Worm (Caenorhabditis elegans): ENCODE data around the gene F32A11.1.

The F32A11.1 gene

DNA sequence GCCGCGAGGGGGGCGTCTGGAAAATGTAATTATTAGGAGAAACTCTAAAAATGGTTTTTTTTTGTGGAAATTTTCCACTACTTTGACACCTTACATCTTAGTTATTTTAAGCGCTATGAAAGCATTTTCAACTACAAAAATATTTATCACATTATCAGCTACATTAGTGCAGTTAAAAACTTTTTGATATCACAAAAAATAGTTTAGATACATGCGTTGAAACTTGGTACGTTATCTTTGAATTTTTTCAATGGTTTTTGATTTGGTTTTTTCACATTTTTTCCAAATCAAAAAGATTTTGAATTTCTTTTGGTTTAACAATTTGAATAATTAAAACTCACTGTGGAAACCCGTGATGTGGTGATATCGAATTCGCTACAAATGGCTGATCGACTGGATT is 5.9 kb downstream of the F32A11.1 start:
- TF ChIP-seq syd-9 (tag; optimal IDR thresholded peaks at IDR 0.05) = no peak

DNA sequence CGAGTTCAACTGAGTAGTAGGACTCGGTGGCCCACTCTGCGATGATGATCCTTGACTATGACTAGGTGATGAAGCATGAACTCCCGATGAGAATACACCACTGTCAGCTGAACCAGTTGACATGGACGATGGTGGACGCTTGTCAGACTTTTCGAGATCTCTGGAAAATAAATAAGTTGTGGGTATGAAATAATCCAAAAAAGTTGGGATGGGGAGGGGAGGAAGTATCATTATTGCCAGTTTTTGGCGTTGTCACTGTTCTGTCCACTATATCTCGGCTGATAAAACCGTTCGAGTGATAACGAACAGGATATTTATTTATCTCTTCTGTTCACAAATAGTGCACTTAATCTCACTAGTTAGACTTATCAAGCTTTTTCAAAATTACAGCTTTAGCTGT is 6.9 kb downstream of the F32A11.1 start:
- TF ChIP-seq pat-9 (tag; optimal IDR thresholded peaks at IDR 0.05) (no peak), zip-5 (tag; optimal IDR thresholded peaks at IDR 0.05) (no peak), lim-6 (tag; optimal IDR thresholded peaks at IDR 0.05) (no peak)

DNA sequence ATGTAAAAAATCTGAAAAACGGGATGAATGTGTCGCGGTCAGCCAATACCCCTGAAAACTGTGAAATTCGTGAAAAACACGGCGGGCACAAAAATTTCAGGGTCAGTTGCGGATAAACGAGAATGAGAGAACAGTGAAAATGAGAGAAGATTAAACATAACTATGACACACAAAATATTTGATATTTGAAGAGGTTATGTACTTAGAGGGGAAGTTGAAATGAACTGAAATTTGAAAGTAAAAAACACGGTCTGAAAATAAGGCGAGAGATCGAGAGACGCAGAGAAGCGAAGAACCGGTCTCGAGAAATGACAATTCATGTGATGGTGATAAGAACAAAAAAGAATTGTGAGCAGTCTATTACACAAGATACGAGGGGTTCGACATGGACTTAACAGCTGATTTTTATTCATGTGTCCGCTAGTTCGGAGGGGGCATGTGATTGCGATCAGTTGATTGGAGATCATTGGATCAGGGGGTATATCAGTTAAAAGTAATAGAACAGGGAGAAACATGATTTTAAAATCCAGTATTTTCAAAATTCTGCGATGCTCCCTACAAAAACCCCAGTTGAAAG is 8.6 kb downstream of the F32A11.1 start, which contains the start of gene moe-3:
Gene moe-3 (minus strand): TSS at position 51 of the 577 bp plus-strand sequence.
- TF ChIP-seq ceh-24 (tag; optimal IDR thresholded peaks at IDR 0.05) (no peak), lin-11 (tag; optimal IDR thresholded peaks at IDR 0.05) (no peak), pros-1 (tag; optimal IDR thresholded peaks at IDR 0.05) (no peak), unc-86 (tag; optimal IDR thresholded peaks at IDR 0.05) (no peak), tbx-2 (tag; optimal IDR thresholded peaks at IDR 0.05) (no peak), nfya-1 (tag; optimal IDR thresholded peaks at IDR 0.05) (no peak)

DNA sequence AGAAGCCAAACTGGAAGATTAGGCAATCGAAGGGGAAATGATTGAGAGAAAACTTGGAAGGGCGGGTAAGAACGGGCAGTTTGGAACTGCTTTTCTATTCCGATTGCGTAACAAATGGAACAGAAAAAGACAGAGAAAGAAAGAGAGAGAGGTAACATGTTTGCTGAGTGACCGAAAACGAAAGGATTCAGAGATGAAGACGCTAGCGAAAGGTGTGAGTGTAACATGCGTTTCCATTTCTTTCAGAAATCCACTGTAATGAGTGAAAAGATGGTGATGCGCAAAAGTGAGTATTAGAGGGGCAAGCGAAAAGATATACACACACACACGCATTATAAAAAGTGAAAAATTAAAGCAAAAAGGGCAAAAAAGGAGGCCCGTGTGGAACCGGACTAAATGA is 10.4 kb downstream of the F32A11.1 start:
- TF ChIP-seq ceh-9 (tag; optimal IDR thresholded peaks at IDR 0.05) (no peak), unc-86 (tag; optimal IDR thresholded peaks at IDR 0.05) (no peak), hlh-6 (tag; optimal IDR thresholded peaks at IDR 0.05) (no peak), unc-3 (GFP tag; conservative IDR thresholded peaks at IDR 0.05) (no peak), unc-3 (tag; optimal IDR thresholded peaks at IDR 0.05) (no peak), ceh-48 (tag; optimal IDR thresholded peaks at IDR 0.05) (no peak), syd-9 (tag; optimal IDR thresholded peaks at IDR 0.05) (no peak), fax-1 (tag; optimal IDR thresholded peaks at IDR 0.05) (no peak), F13H6.1 (tag; optimal IDR thresholded peaks at IDR 0.05) (no peak), pha-2 (tag; optimal IDR thresholded peaks at IDR 0.05) (no peak), pax-1 (tag; optimal IDR thresholded peaks at IDR 0.05) (no peak), ceh-6 (GFP tag; optimal IDR thresholded peaks at IDR 0.05) (no peak), ceh-30 (tag; optimal IDR thresholded peaks at IDR 0.05) (no peak), ceh-34 (tag; optimal IDR thresholded peaks at IDR 0.05) (no peak), lim-6 (tag; optimal IDR thresholded peaks at IDR 0.05) (no peak), unc-42 (tag; optimal IDR thresholded peaks at IDR 0.05) (no peak)

DNA sequence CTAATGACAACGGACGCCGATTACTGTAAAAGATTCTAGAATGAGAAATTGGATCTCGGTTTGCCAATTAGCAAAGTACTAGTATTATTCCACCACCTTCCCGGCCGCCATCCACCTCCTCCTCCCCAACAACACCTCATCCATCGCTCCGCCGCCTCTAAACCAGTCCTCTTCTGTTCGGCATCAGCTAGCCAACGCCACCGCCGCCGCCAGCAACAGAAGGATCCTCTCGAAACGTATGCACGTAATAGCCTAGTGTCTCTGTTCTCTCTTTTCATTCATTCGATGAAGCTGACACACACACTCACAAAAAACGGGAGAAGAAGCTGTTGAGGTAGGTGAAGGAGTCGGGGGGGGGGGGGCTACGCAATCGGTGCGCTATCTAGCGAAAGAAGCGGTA is 13.6 kb downstream of the F32A11.1 start:
- TF ChIP-seq ceh-45 (GFP tag; IDR thresholded peaks at IDR 0.05) (0 out of 2 replicates have a peak, but pooled peaks have one; percentile 27), lin-11 (tag; optimal IDR thresholded peaks at IDR 0.05) (no peak)

DNA sequence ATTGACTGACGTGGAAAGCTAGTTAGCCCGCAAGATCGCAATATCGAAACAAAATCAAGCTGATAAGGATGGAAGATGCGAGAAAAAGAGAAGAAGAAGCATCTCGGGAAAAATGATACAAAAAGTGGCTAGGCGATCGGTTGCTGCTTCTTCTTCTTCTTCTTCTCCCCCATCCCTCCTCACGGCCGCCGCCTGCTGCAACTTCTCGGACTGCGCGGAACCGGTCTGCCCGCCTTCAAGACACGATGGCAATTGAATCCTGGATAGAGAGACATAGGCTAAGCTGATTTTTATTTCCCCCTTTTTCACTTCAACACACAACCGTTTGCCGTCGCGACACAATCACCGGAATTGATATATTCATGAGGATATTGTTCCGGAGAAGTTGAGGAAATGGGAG is 17.3 kb downstream of the F32A11.1 start:
- TF ChIP-seq nfya-1 (tag; optimal IDR thresholded peaks at IDR 0.05) = no peak
- TF ChIP-seq sdc-2 (tag; optimal IDR thresholded peaks at IDR 0.05) = no peak
- TF ChIP-seq pax-1 (tag; optimal IDR thresholded peaks at IDR 0.05) = no peak
- no peak for TF ChIP-seq syd-9 (tag; optimal IDR thresholded peaks at IDR 0.05)
- TF ChIP-seq fkh-6 (tag; optimal IDR thresholded peaks at IDR 0.05) = no peak
- no peak for TF ChIP-seq hlh-30 (tag; optimal IDR thresholded peaks at IDR 0.05; ENCODE audit: insufficient read depth)
- no peak for TF ChIP-seq C08G9.2 (tag; optimal IDR thresholded peaks at IDR 0.05)
- no peak for TF ChIP-seq ahr-1 (tag; optimal IDR thresholded peaks at IDR 0.05)
- TF ChIP-seq ceh-6 (GFP tag; optimal IDR thresholded peaks at IDR 0.05) = no peak

DNA sequence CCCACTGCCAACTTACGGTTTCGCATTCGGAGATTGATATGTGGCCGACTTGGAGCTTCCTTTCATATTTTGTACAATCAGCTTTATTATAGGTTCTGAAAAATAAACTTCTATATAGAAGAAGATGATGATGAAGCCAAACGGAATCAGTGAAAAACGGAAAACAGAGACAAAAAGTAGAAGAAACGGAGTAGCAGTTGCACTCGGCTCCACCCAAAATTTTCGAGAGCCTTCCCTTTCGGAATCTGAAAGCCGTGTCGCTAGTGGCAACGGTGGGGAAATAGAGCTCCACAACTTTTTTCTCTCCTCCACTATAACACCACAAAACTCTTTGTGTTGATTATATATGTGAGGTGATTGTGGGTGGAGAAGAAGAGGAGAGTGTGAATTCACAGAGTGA is 24.3 kb downstream of the F32A11.1 start, which contains the start of gene W09H1.1:
Gene W09H1.1 (minus strand): TSS at position 101 of the 400 bp plus-strand sequence.
- TF ChIP-seq tbx-2 (tag; optimal IDR thresholded peaks at IDR 0.05) = no peak
